Worm (Caenorhabditis elegans) whole organism, late embryonic: ENCODE measurements around the gene Y11D7A.3.
"Not testable (repeated sequence)": the region's sequence is repeated elsewhere in the genome, so short reads cannot be mapped to it uniquely, and the experiment has no call there.

Source experiments
- nhr-11 ChIP-seq: fragments of 150-350 bp; optimal IDR thresholded peaks from 2 replicates; lab custom pipeline; 2014; ENCODE audit warnings: missing biosample characterization, missing genetic modification characterization
- sox-4 ChIP-seq: sonication (generic microtip); optimal IDR thresholded peaks from 2 replicates; lab custom pipeline; 2017; ENCODE audit warnings: mild to moderate bottlenecking, missing genetic modification characterization, inconsistent platforms, missing compliant biosample characterization
- tbx-2 ChIP-seq: sonication (generic microtip); optimal IDR thresholded peaks from 2 replicates; lab custom pipeline; 2016; ENCODE audit warnings: missing genetic modification characterization, missing compliant biosample characterization

DNA sequence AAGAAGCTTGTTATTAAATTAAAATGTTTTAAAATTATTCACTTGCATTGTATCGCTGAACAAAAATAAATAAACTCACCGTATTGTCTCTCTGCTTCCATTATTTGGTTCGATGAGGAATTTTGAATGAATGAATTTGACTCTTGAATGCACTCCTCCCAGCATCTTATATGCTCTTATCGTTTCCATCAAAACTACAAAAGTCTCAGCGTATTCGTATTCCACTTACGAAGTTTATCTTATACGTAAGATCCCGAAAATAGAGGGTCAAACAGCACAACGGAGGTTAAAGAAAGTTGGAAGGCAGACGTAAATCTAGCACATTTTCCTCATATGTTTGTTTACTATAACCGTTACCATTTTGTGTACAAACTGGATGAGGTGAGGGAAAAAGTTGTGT lies 53.4 kb downstream of the Y11D7A.3 start, which contains the start of gene nhr-267:
- not testable (repeated sequence) for TF ChIP-seq tbx-2 (tag; lab: Kevin White, UChicago); nhr-11 (tag; lab: Kevin White, UChicago); sox-4
